Worm (Caenorhabditis elegans): ENCODE measurements around the gene cyp-23A1.

DNA sequence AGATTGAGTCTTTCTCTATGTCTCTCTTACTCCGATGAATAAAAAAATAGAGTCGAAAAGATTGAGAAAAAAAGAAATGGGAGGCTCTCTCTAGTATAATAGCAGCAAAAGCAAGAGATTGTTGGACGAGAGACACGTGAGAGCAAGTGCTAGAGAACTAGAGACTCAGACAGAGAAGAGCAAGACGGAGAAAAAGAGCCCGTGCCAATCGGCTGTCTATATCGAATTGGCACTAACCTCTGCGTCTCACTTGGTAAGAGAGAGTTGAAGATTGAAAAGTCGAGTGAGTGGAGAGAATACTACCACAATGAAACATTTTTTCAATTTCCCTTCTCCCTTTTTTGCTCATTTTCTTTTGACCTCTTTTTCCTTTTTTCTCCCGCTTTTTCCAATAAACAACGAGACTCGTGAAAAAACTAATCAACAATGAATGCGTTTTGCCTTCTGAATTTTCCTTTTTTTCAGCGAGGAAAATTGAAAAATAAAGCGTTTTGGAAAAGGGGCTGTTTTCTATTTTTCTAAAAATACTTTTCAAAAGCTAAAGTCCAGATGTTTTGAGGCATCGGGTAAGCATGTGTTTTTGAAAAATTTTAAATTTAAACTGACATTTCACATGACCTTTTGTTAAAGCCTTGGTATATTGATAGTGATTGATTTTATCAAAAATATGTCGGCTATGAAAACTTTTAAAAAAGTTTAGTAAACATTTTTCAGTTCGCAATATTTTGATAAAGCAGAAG lies 5.3 kb upstream of the cyp-23A1 start:
- TF ChIP-seq him-1 (tag; optimal IDR thresholded peaks at IDR 0.05) (peak; percentile 67), dao-5 (tag; optimal IDR thresholded peaks at IDR 0.05) (no peak), W03F9.2 (tag; optimal IDR thresholded peaks at IDR 0.05) (peak; percentile 20)
